Fruit fly (Drosophila melanogaster) whole organism, embryonic: Measurements from ENCODE around the gene CG10948.

Source experiments
- ATbp ChIP-seq: fragments of 200-800 bp; sonication (Bioruptor generic); optimal IDR thresholded peaks from 2 replicates; lab custom pipeline; 2017; ENCODE audit warnings: missing biosample characterization, mild to moderate bottlenecking, missing genetic modification characterization, missing genetic modification reagents
- Ada2b ChIP-seq: fragments of 200-800 bp; sonication (Bioruptor generic); IDR thresholded peaks from 2 replicates; pipeline ENCODE4 v1.3.6; 2022; ENCODE audit warnings: missing biosample characterization, missing genetic modification characterization
- CG10147 ChIP-seq: fragments of 200-800 bp; sonication (Bioruptor generic); optimal IDR thresholded peaks from 2 replicates; lab custom pipeline; 2019; ENCODE audit warnings: missing biosample characterization, mild to moderate bottlenecking, missing genetic modification characterization, moderate library complexity
- CG10543 ChIP-seq: fragments of 200-800 bp; sonication (Bioruptor generic); optimal IDR thresholded peaks from 3 replicates; lab custom pipeline; 2017; ENCODE audit warnings: missing biosample characterization, mild to moderate bottlenecking, missing genetic modification characterization, moderate library complexity
- CG12299 ChIP-seq: fragments of 200-800 bp; sonication (Bioruptor generic); optimal IDR thresholded peaks from 2 replicates; lab custom pipeline; 2018; ENCODE audit warnings: missing biosample characterization, mild to moderate bottlenecking, missing genetic modification characterization
- CG12391 ChIP-seq: fragments of 200-800 bp; sonication (Bioruptor generic); optimal IDR thresholded peaks from 3 replicates; lab custom pipeline; 2018; ENCODE audit warnings: missing biosample characterization, mild to moderate bottlenecking, missing genetic modification characterization, moderate library complexity
- CG13894 ChIP-seq: fragments of 200-800 bp; sonication (Bioruptor generic); optimal IDR thresholded peaks from 3 replicates; lab custom pipeline; 2018; ENCODE audit warnings: missing biosample characterization, mild to moderate bottlenecking, missing genetic modification characterization, moderate library complexity
- CG17912 ChIP-seq: fragments of 200-800 bp; sonication (Bioruptor generic); optimal IDR thresholded peaks from 2 replicates; lab custom pipeline; 2018; ENCODE audit warnings: missing biosample characterization, mild to moderate bottlenecking, missing genetic modification characterization
- CG34376 ChIP-seq: fragments of 200-800 bp; sonication (Bioruptor generic); optimal IDR thresholded peaks from 2 replicates; lab custom pipeline; 2018; ENCODE audit warnings: missing biosample characterization, mild to moderate bottlenecking, missing genetic modification characterization
- CG4360 ChIP-seq: fragments of 200-800 bp; sonication (Bioruptor generic); IDR thresholded peaks from 2 replicates; pipeline ENCODE4 v1.3.6; 2022; ENCODE audit warnings: missing biosample characterization, missing genetic modification characterization
- CG6175 ChIP-seq: fragments of 200-800 bp; sonication (Bioruptor generic); IDR thresholded peaks from 3 replicates; pipeline ENCODE4 v1.3.6; 2022; ENCODE audit warnings: missing biosample characterization, missing genetic modification characterization
- CG6813 ChIP-seq: fragments of 200-800 bp; sonication (Bioruptor generic); optimal IDR thresholded peaks from 2 replicates; lab custom pipeline; 2017; ENCODE audit warnings: missing biosample characterization, missing genetic modification characterization, mild to moderate bottlenecking, moderate library complexity, missing genetic modification reagents
- CG8388 ChIP-seq: fragments of 200-800 bp; sonication (Bioruptor generic); optimal IDR thresholded peaks from 2 replicates; lab custom pipeline; 2019; ENCODE audit warnings: missing biosample characterization, mild to moderate bottlenecking, missing genetic modification characterization, moderate library complexity
- CrebB ChIP-seq: fragments of 200-800 bp; sonication (Bioruptor generic); optimal IDR thresholded peaks from 3 replicates; lab custom pipeline; 2018; ENCODE audit warnings: missing biosample characterization, mild to moderate bottlenecking, missing genetic modification characterization
- Dek ChIP-seq: fragments of 200-800 bp; sonication (Bioruptor generic); optimal IDR thresholded peaks from 3 replicates; lab custom pipeline; 2019; ENCODE audit warnings: missing biosample characterization, mild to moderate bottlenecking, missing genetic modification characterization, moderate library complexity
- Hand ChIP-seq: fragments of 200-800 bp; sonication (Bioruptor generic); optimal IDR thresholded peaks from 2 replicates; lab custom pipeline; 2017; ENCODE audit warnings: mild to moderate bottlenecking, missing biosample characterization, missing genetic modification reagents, missing genetic modification characterization
- MESR4 ChIP-seq: fragments of 200-800 bp; sonication (Bioruptor generic); optimal IDR thresholded peaks from 2 replicates; lab custom pipeline; 2018; ENCODE audit warnings: missing biosample characterization, mild to moderate bottlenecking, missing genetic modification characterization, moderate library complexity
- Meics ChIP-seq: fragments of 200-800 bp; sonication (Bioruptor generic); optimal IDR thresholded peaks from 2 replicates; lab custom pipeline; 2017; ENCODE audit warnings: missing biosample characterization, mild to moderate bottlenecking, missing genetic modification characterization
- NFAT ChIP-seq: fragments of 200-800 bp; sonication (Bioruptor generic); IDR thresholded peaks from 2 replicates; pipeline ENCODE4 v1.3.6; 2022; ENCODE audit warnings: missing biosample characterization, missing genetic modification characterization
- NK7.1 ChIP-seq: fragments of 200-800 bp; sonication (Bioruptor generic); optimal IDR thresholded peaks from 3 replicates; lab custom pipeline; 2016; ENCODE audit warnings: missing biosample characterization, missing genetic modification characterization
- Neu2 ChIP-seq: fragments of 200-800 bp; sonication (Bioruptor generic); optimal IDR thresholded peaks from 3 replicates; lab custom pipeline; 2016; ENCODE audit warnings: missing biosample characterization, missing genetic modification characterization, borderline replicate concordance
- Pdp1 ChIP-seq, 2 experiments: fragments of 200-800 bp; sonication (Bioruptor generic); optimal IDR thresholded peaks; 3 replicates each; lab custom pipeline; 2016; ENCODE audit warnings: missing biosample characterization in 2 of 2, missing genetic modification characterization in 2 of 2, mild to moderate bottlenecking in 1 of 2, moderate library complexity in 1 of 2
- Ravus ChIP-seq: fragments of 200-800 bp; sonication (Bioruptor generic); IDR thresholded peaks from 2 replicates; pipeline ENCODE4 v1.3.6; 2022; ENCODE audit warnings: missing biosample characterization, missing genetic modification characterization
- Sry-δ ChIP-seq: fragments of 200-800 bp; sonication (Bioruptor generic); optimal IDR thresholded peaks from 2 replicates; lab custom pipeline; 2016; ENCODE audit warnings: missing biosample characterization, missing genetic modification characterization
- az2 ChIP-seq: fragments of 200-800 bp; sonication (Bioruptor generic); optimal IDR thresholded peaks from 3 replicates; lab custom pipeline; 2016; ENCODE audit warnings: missing biosample characterization, missing genetic modification characterization
- chinmo ChIP-seq: fragments of 200-800 bp; sonication (Bioruptor generic); IDR thresholded peaks from 4 replicates; pipeline ENCODE4 v1.3.6; 2022; ENCODE audit warnings: missing biosample characterization, missing genetic modification characterization; ENCODE audit not compliant: partially characterized antibody
- ci ChIP-seq: fragments of 200-800 bp; sonication (Bioruptor generic); IDR thresholded peaks from 3 replicates; pipeline ENCODE4 v1.3.6; 2022; ENCODE audit warnings: missing biosample characterization, missing genetic modification characterization
- cwo ChIP-seq: fragments of 200-800 bp; sonication (Bioruptor generic); optimal IDR thresholded peaks from 3 replicates; lab custom pipeline; 2017; ENCODE audit warnings: missing biosample characterization, missing genetic modification characterization, mild to moderate bottlenecking, moderate library complexity, missing genetic modification reagents
- en ChIP-seq: fragments of 200-800 bp; sonication (Bioruptor generic); optimal IDR thresholded peaks from 2 replicates; lab custom pipeline; 2016; ENCODE audit warnings: missing biosample characterization, missing genetic modification characterization
- esg ChIP-seq: fragments of 200-800 bp; sonication (Bioruptor generic); conservative IDR thresholded peaks from 2 replicates; pipeline ENCODE4 v1.3.6; 2022; ENCODE audit warnings: missing biosample characterization, missing genetic modification characterization
- exex ChIP-seq: fragments of 200-800 bp; sonication (Bioruptor generic); optimal IDR thresholded peaks from 4 replicates; lab custom pipeline; 2018; ENCODE audit warnings: missing biosample characterization, mild to moderate bottlenecking, missing genetic modification characterization, moderate library complexity
- fu2 ChIP-seq: fragments of 200-800 bp; sonication (Bioruptor generic); optimal IDR thresholded peaks from 2 replicates; lab custom pipeline; 2016; ENCODE audit warnings: missing biosample characterization, missing genetic modification characterization
- gfzf ChIP-seq: fragments of 200-800 bp; sonication (Bioruptor generic); optimal IDR thresholded peaks from 2 replicates; lab custom pipeline; 2016; ENCODE audit warnings: missing biosample characterization, mild to moderate bottlenecking, missing genetic modification characterization, moderate library complexity
- inv ChIP-seq: fragments of 200-800 bp; sonication (Bioruptor generic); IDR thresholded peaks from 2 replicates; pipeline ENCODE4 v1.3.6; 2022; ENCODE audit warnings: missing biosample characterization, missing genetic modification characterization; ENCODE audit not compliant: partially characterized antibody
- mirr ChIP-seq: fragments of 200-800 bp; sonication (Bioruptor generic); optimal IDR thresholded peaks from 3 replicates; lab custom pipeline; 2018; ENCODE audit warnings: missing biosample characterization, mild to moderate bottlenecking, missing genetic modification characterization
- odd ChIP-seq: fragments of 200-800 bp; sonication (Bioruptor generic); optimal IDR thresholded peaks from 2 replicates; lab custom pipeline; 2017; ENCODE audit warnings: missing biosample characterization, mild to moderate bottlenecking, missing genetic modification characterization
- pb ChIP-seq: fragments of 200-800 bp; sonication (Bioruptor generic); optimal IDR thresholded peaks from 3 replicates; lab custom pipeline; 2016; ENCODE audit warnings: missing biosample characterization, missing genetic modification characterization
- ranshi ChIP-seq: fragments of 200-800 bp; sonication (Bioruptor generic); IDR thresholded peaks from 2 replicates; pipeline ENCODE4 v1.3.6; 2022; ENCODE audit warnings: missing biosample characterization, missing genetic modification characterization
- rib ChIP-seq: fragments of 200-800 bp; sonication (Bioruptor generic); IDR thresholded peaks from 2 replicates; pipeline ENCODE4 v1.3.6; 2022; ENCODE audit warnings: missing biosample characterization, missing genetic modification characterization
- scrt ChIP-seq: fragments of 200-800 bp; sonication (Bioruptor generic); optimal IDR thresholded peaks from 2 replicates; lab custom pipeline; 2018; ENCODE audit warnings: missing biosample characterization, mild to moderate bottlenecking, missing genetic modification characterization, moderate library complexity
- sens ChIP-seq: fragments of 200-800 bp; sonication (Bioruptor generic); peaks from one replicate; lab custom pipeline; 2016; ENCODE audit warnings: missing biosample characterization, missing genetic modification characterization
- slbo ChIP-seq: fragments of 200-800 bp; sonication (Bioruptor generic); IDR thresholded peaks from 2 replicates; pipeline ENCODE4 v1.3.6; 2022; ENCODE audit warnings: missing biosample characterization, missing genetic modification characterization
- sug ChIP-seq: fragments of 200-800 bp; optimal IDR thresholded peaks from 2 replicates; lab custom pipeline; 2019; ENCODE audit warnings: missing biosample characterization, mild to moderate bottlenecking, missing genetic modification characterization, moderate library complexity
- wek ChIP-seq: fragments of 200-800 bp; sonication (Bioruptor generic); optimal IDR thresholded peaks from 3 replicates; lab custom pipeline; 2018; ENCODE audit warnings: missing biosample characterization, mild to moderate bottlenecking, missing genetic modification characterization, moderate library complexity

CG10948 gene

DNA sequence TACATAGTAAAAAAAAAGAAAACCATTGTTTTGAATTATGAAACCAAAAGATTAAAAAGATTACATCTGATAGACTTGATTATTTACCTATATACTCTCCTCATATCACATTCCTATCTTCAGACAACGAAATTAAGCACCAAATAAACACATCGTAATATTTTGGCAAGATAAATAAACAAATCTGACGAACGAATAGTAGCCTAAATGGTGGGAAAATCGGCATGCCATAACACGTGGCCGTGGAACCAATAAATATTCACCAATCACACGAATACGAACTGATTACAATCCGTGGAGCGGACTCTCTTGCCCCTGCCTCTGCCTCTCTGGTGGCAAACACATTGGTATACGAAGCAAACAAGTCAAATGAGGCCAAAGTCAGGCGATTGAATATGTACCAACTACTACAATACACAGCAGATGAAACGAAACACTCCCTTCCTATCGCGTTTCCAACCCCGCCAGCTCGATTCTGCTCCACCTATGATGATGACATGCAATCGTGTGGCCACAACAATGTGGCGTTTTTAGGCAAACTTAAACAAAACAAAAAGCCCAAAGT lies 53.8 kb downstream of the CG10948 start (continued):
- TF ChIP-seq Dek (no peak), chinmo (peak; percentile 67; the same call in 1 of the 4 replicates), slbo (GFP tag; lab: Robert Waterston, UW) (peak; percentile 25; the same call in 1 of the 2 replicates), Ada2b (GFP tag; lab: Robert Waterston, UW) (no peak), inv (no peak), CG6813 (GFP tag; lab: Kevin White, UChicago) (no peak), ATbp (GFP tag; lab: Kevin White, UChicago) (peak; percentile 14), CG17912 (no peak), mirr (GFP tag; lab: Kevin White, UChicago) (peak; percentile 46), exex (tag; lab: Kevin White, UChicago) (no peak), sug (peak; percentile 50), az2 (GFP tag; lab: Kevin White, UChicago) (no peak), CG6175 (GFP tag; lab: Robert Waterston, UW) (peak; percentile 70; the same call in 2 of the 3 replicates), Ravus (GFP tag; lab: Robert Waterston, UW) (no peak), Sry-δ (no peak), rib (GFP tag; lab: Robert Waterston, UW) (peak; percentile 34; the same call in 1 of the 2 replicates), CG12391 (tag; lab: Kevin White, UChicago) (no peak), ranshi (no peak), NFAT (GFP tag; lab: Robert Waterston, UW) (peak; percentile 36; the same call in 1 of the 2 replicates), CG34376 (peak; percentile 47), esg (GFP tag; lab: Robert Waterston, UW) (no peak), NK7.1 (GFP tag; lab: Kevin White, UChicago) (no peak), pb (GFP tag; lab: Kevin White, UChicago) (no peak), fu2 (GFP tag; lab: Kevin White, UChicago) (no peak), gfzf (GFP tag; lab: Kevin White, UChicago) (no peak), MESR4 (GFP tag; lab: Kevin White, UChicago) (no peak), Hand (GFP tag; lab: Kevin White, UChicago) (peak; percentile 13), ci (GFP tag; lab: Robert Waterston, UW) (peak; percentile 58; the same call in 1 of the 3 replicates), CG12299 (tag; lab: Kevin White, UChicago) (peak; percentile 4), CG10147 (GFP tag; lab: Kevin White, UChicago) (no peak), en (GFP tag; lab: Kevin White, UChicago) (no peak), sens (peak; percentile 74), cwo (GFP tag; lab: Kevin White, UChicago) (peak; percentile 25), wek (GFP tag; lab: Kevin White, UChicago) (peak; percentile 28), CrebB (peak; percentile 13), CG4360 (GFP tag; lab: Robert Waterston, UW) (no peak), CG8388 (GFP tag; lab: Kevin White, UChicago) (no peak), scrt (GFP tag; lab: Kevin White, UChicago) (no peak), Neu2 (GFP tag; lab: Kevin White, UChicago) (no peak), odd (no peak), CG10543 (GFP tag; lab: Kevin White, UChicago) (peak; percentile 60), Meics (GFP tag; lab: Kevin White, UChicago) (peak; percentile 14), Pdp1 (GFP tag; optimal IDR thresholded peaks at IDR 0.05; lab: Kevin White, UChicago) (peak in 1 of 2 experiments; percentile 57), CG13894 (tag; lab: Kevin White, UChicago) (no peak)
